Fruit fly (Drosophila melanogaster) whole organism, adult: ENCODE measurements around the gene CG3213.
A peak's percentile ranks its signal among the peaks of the same experiment; 100 is the strongest.

Experiments used
- CG11617 ChIP-seq: fragments of 200-800 bp; sonication (Bioruptor generic); optimal IDR thresholded peaks from 2 replicates; lab custom pipeline; 2017; ENCODE audit warnings: mild to moderate bottlenecking, missing biosample characterization, missing genetic modification reagents, missing genetic modification characterization
- CG12768 ChIP-seq: fragments of 200-800 bp; sonication (Bioruptor generic); optimal IDR thresholded peaks from 2 replicates; lab custom pipeline; 2017; ENCODE audit warnings: missing biosample characterization, missing genetic modification characterization, mild to moderate bottlenecking, moderate library complexity, missing genetic modification reagents
- CG14711 ChIP-seq: fragments of 200-800 bp; sonication (Bioruptor generic); optimal IDR thresholded peaks from 2 replicates; lab custom pipeline; 2018; ENCODE audit warnings: missing biosample characterization, mild to moderate bottlenecking, missing genetic modification characterization, moderate library complexity
- CG1620 ChIP-seq: fragments of 200-800 bp; sonication (Bioruptor generic); optimal IDR thresholded peaks from 2 replicates; lab custom pipeline; 2016; ENCODE audit warnings: missing biosample characterization, missing genetic modification characterization
- CG33017 ChIP-seq: fragments of 200-800 bp; sonication (Bioruptor generic); optimal IDR thresholded peaks from 2 replicates; lab custom pipeline; 2018; ENCODE audit warnings: missing biosample characterization, mild to moderate bottlenecking, missing genetic modification characterization, moderate library complexity
- CG5204 ChIP-seq: fragments of 200-800 bp; sonication (Bioruptor generic); optimal IDR thresholded peaks from 2 replicates; lab custom pipeline; 2016; ENCODE audit warnings: missing biosample characterization, missing genetic modification characterization
- CG7045 ChIP-seq: fragments of 200-800 bp; sonication (Bioruptor generic); optimal IDR thresholded peaks from 2 replicates; lab custom pipeline; 2017; ENCODE audit warnings: missing biosample characterization, mild to moderate bottlenecking, missing genetic modification characterization
- CG7101 ChIP-seq: fragments of 200-800 bp; sonication (Bioruptor generic); optimal IDR thresholded peaks from 2 replicates; lab custom pipeline; 2018; ENCODE audit warnings: missing biosample characterization, mild to moderate bottlenecking, missing genetic modification characterization, moderate library complexity
- Clk ChIP-seq: fragments of 200-800 bp; sonication (Bioruptor generic); optimal IDR thresholded peaks from 2 replicates; lab custom pipeline; 2017; ENCODE audit warnings: missing biosample characterization, missing genetic modification characterization
- Crg-1 ChIP-seq: fragments of 200-800 bp; sonication (Bioruptor generic); optimal IDR thresholded peaks from 2 replicates; lab custom pipeline; 2016; ENCODE audit warnings: missing biosample characterization, missing genetic modification characterization
- Hr96 ChIP-seq: fragments of 200-800 bp; sonication (Bioruptor generic); optimal IDR thresholded peaks from 2 replicates; lab custom pipeline; 2016; ENCODE audit warnings: missing biosample characterization, missing genetic modification characterization
- Mnt ChIP-seq: fragments of 200-800 bp; sonication (Bioruptor generic); optimal IDR thresholded peaks from 2 replicates; lab custom pipeline; 2016; ENCODE audit warnings: missing biosample characterization, mild to moderate bottlenecking, missing genetic modification characterization
- bab1 ChIP-seq: fragments of 200-800 bp; sonication (Bioruptor generic); optimal IDR thresholded peaks from 3 replicates; lab custom pipeline; 2019; ENCODE audit warnings: missing biosample characterization, mild to moderate bottlenecking, missing genetic modification characterization, moderate library complexity
- cic ChIP-seq: fragments of 200-800 bp; sonication (Bioruptor generic); optimal IDR thresholded peaks from 2 replicates; lab custom pipeline; 2017; ENCODE audit warnings: missing biosample characterization, mild to moderate bottlenecking, missing genetic modification characterization, moderate library complexity
- cnc ChIP-seq, 2 experiments: fragments of >200 bp; optimal IDR thresholded peaks; 2 replicates each; lab custom pipeline; 2017
- kay ChIP-seq: fragments of 200-800 bp; sonication (Bioruptor generic); peaks from one replicate; lab custom pipeline; 2016; ENCODE audit warnings: missing biosample characterization, missing genetic modification characterization, borderline replicate concordance
- ovo ChIP-seq: fragments of 200-800 bp; sonication (Bioruptor generic); optimal IDR thresholded peaks from 2 replicates; lab custom pipeline; 2016; ENCODE audit warnings: missing biosample characterization, missing genetic modification characterization
- pad ChIP-seq: fragments of 200-800 bp; sonication (Bioruptor generic); optimal IDR thresholded peaks from 3 replicates; lab custom pipeline; 2017; ENCODE audit warnings: missing biosample characterization, missing genetic modification characterization, mild to moderate bottlenecking, moderate library complexity, missing genetic modification reagents
- tj ChIP-seq: fragments of 200-800 bp; sonication (Bioruptor generic); optimal IDR thresholded peaks from 3 replicates; lab custom pipeline; 2017; ENCODE audit warnings: missing biosample characterization, mild to moderate bottlenecking, missing genetic modification characterization, moderate library complexity
- toe ChIP-seq: fragments of 200-800 bp; sonication (Bioruptor generic); optimal IDR thresholded peaks from 2 replicates; lab custom pipeline; 2016; ENCODE audit warnings: missing biosample characterization, missing genetic modification characterization

The CG3213 gene

DNA sequence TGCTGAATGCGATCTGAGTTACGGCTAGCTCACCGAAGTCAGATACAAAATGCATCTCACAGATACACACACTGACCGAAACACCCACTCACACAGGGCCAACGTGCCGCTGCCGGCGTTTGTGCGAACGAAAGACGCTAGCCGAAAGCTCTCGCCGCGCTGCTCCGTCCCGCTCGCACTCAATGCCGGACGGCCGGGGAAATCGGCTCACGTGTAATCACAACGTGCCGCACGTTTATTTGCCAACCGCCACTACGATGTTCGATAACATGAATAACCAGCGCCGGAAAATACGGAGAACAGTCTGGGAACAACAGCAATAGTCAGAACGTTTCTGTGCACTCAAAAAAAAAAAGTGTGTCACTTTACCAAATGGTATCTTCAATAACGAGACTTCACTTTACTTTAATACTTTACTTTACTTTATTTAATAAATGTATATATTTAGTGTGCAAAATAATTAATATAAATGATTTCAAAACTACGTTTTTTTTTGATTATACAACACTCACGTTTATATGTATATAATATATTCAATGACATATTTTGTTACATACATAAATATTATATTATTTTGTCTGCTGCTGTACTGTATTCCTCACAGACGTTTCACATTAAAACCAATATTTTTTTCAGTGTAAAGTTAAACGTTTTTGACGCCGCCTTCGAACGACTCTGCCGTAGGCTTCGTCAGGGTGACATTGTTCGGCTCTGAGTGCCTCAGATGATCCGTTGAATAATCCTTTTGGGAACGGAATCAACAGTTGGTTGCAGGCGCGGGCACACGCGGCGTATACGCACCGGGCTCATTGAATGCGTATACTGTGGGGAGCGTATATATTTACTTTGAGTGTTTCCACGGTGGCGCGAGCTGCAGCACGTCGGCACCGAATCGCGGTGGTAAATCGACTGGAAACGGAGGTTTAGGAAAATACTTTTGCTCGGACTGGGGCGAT is 12.0 kb downstream of the CG3213 start, which contains the start of gene tim:
Gene tim, minus strand, starts transcription at position 911 of the 956 bp plus-strand sequence.
- peak; percentile 59 for TF ChIP-seq ovo (GFP tag; lab: Kevin White, UChicago)
- TF ChIP-seq CG12768 (GFP tag; lab: Kevin White, UChicago) = peak; percentile 68
- TF ChIP-seq kay (GFP tag; lab: Kevin White, UChicago) = peak; percentile 43
- peak; percentile 92 for TF ChIP-seq cic
- TF ChIP-seq toe (GFP tag; lab: Kevin White, UChicago) = peak; percentile 36
- peak; percentile 77 for TF ChIP-seq CG14711 (tag; lab: Kevin White, UChicago)
- peak; percentile 95 for TF ChIP-seq CG11617 (GFP tag; lab: Kevin White, UChicago)
- peak; percentile 94 for TF ChIP-seq CG7101 (tag; lab: Kevin White, UChicago)
- peak; percentile 98 for TF ChIP-seq Clk (GFP tag; lab: Kevin White, UChicago)
- no peak for TF ChIP-seq cnc (optimal IDR thresholded peaks at IDR 0.05; lab: Kevin White, UChicago)
- peak; percentile 1 for TF ChIP-seq Hr96
- peak; percentile 13 for TF ChIP-seq CG5204
- TF ChIP-seq Crg-1 (GFP tag; lab: Kevin White, UChicago) = peak; percentile 3
- TF ChIP-seq pad (GFP tag; lab: Kevin White, UChicago) = peak; percentile 72
- no peak for TF ChIP-seq CG1620 (GFP tag; lab: Kevin White, UChicago)
- TF ChIP-seq Mnt (GFP tag; lab: Kevin White, UChicago) = peak; percentile 89
- TF ChIP-seq CG33017 (tag; lab: Kevin White, UChicago) = peak; percentile 94
- TF ChIP-seq tj (GFP tag; lab: Kevin White, UChicago) = peak; percentile 52
- TF ChIP-seq bab1 (GFP tag; lab: Kevin White, UChicago) = peak; percentile 62
- TF ChIP-seq CG7045 = peak; percentile 90

DNA sequence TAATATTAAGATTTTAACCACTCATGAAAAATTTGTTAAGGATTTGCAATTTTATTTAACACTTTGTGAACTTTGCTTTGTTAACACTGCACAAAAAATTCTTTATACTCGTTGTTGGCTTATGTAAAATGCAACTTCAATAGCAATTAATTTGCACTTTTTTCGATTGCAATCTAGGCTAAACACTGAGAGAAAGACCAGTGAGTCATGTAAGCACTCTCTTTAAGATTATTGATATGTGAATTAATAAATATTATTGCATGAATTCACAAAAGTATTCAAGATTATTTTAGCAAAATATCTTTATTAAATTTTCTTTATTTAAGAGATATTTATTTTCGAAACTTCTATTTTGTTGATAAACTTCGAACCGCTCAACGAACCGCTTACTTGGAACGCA is 12.6 kb downstream of the CG3213 start:
- TF ChIP-seq cnc (optimal IDR thresholded peaks at IDR 0.05; lab: Kevin White, UChicago) = no peak
- peak; percentile 69 for TF ChIP-seq tj (GFP tag; lab: Kevin White, UChicago)
- TF ChIP-seq kay (GFP tag; lab: Kevin White, UChicago) = peak; percentile 32
- TF ChIP-seq CG14711 (tag; lab: Kevin White, UChicago) = peak; percentile 12
- no peak for TF ChIP-seq bab1 (GFP tag; lab: Kevin White, UChicago)
- no peak for TF ChIP-seq CG7045

- no peak for TF ChIP-seq CG1620 (GFP tag; lab: Kevin White, UChicago)
- peak; percentile 82 for TF ChIP-seq kay (GFP tag; lab: Kevin White, UChicago)
Measured at dm6 chr2L:3506322-3506721, 13.1 kb downstream of the CG3213 start.

dm6 chr2L:3504851-3505250 is 14.6 kb downstream of the CG3213 start:
- TF ChIP-seq Hr96 (no peak), CG33017 (tag; lab: Kevin White, UChicago) (no peak), Clk (GFP tag; lab: Kevin White, UChicago) (peak; percentile 2), CG11617 (GFP tag; lab: Kevin White, UChicago) (no peak), CG7045 (no peak), CG1620 (GFP tag; lab: Kevin White, UChicago) (no peak), kay (GFP tag; lab: Kevin White, UChicago) (no peak)

- TF ChIP-seq kay (GFP tag; lab: Kevin White, UChicago) (no peak), Clk (GFP tag; lab: Kevin White, UChicago) (no peak), Crg-1 (GFP tag; lab: Kevin White, UChicago) (no peak), cic (no peak), toe (GFP tag; lab: Kevin White, UChicago) (no peak), cnc (optimal IDR thresholded peaks at IDR 0.05; lab: Kevin White, UChicago) (no peak), tj (GFP tag; lab: Kevin White, UChicago) (no peak), CG1620 (GFP tag; lab: Kevin White, UChicago) (no peak), pad (GFP tag; lab: Kevin White, UChicago) (no peak), CG14711 (tag; lab: Kevin White, UChicago) (no peak), Hr96 (no peak), Mnt (GFP tag; lab: Kevin White, UChicago) (no peak), CG12768 (GFP tag; lab: Kevin White, UChicago) (no peak), CG11617 (GFP tag; lab: Kevin White, UChicago) (no peak), CG7101 (tag; lab: Kevin White, UChicago) (no peak)
Measured at dm6 chr2L:3495465-3495864, 24.0 kb downstream of the CG3213 start.

dm6 chr2L:3493475-3493874 is 26.0 kb downstream of the CG3213 start:
- TF ChIP-seq CG14711 (tag; lab: Kevin White, UChicago) (no peak), toe (GFP tag; lab: Kevin White, UChicago) (no peak), Mnt (GFP tag; lab: Kevin White, UChicago) (no peak), bab1 (GFP tag; lab: Kevin White, UChicago) (no peak), CG7101 (tag; lab: Kevin White, UChicago) (no peak), CG5204 (no peak), cic (no peak), tj (GFP tag; lab: Kevin White, UChicago) (no peak), cnc (optimal IDR thresholded peaks at IDR 0.05; lab: Kevin White, UChicago) (no peak), CG7045 (no peak), CG11617 (GFP tag; lab: Kevin White, UChicago) (no peak), CG33017 (tag; lab: Kevin White, UChicago) (no peak), pad (GFP tag; lab: Kevin White, UChicago) (no peak), kay (GFP tag; lab: Kevin White, UChicago) (no peak), Clk (GFP tag; lab: Kevin White, UChicago) (no peak)
